Fruit fly (Drosophila melanogaster) whole organism, embryonic: ENCODE data around the gene awd.

Experiments
- B-H1 ChIP-seq: fragments of 200-800 bp; sonication (Bioruptor generic); IDR thresholded peaks from 3 replicates; pipeline ENCODE4 v1.3.6; 2022; ENCODE audit warnings: missing biosample characterization, missing genetic modification characterization
- Bgb ChIP-seq: fragments of 200-800 bp; sonication (Bioruptor generic); IDR thresholded peaks from 2 replicates; pipeline ENCODE4 v1.3.6; 2022; ENCODE audit warnings: missing biosample characterization, missing genetic modification characterization; ENCODE audit not compliant: partially characterized antibody
- BtbVII ChIP-seq: fragments of 200-800 bp; sonication (Bioruptor generic); optimal IDR thresholded peaks from 3 replicates; lab custom pipeline; 2017; ENCODE audit warnings: missing biosample characterization, mild to moderate bottlenecking, missing genetic modification characterization
- CG10543 ChIP-seq: fragments of 200-800 bp; sonication (Bioruptor generic); optimal IDR thresholded peaks from 3 replicates; lab custom pipeline; 2017; ENCODE audit warnings: missing biosample characterization, mild to moderate bottlenecking, missing genetic modification characterization, moderate library complexity
- CG14860 ChIP-seq: fragments of 200-800 bp; sonication (Bioruptor generic); IDR thresholded peaks from 3 replicates; pipeline ENCODE4 v1.3.6; 2022; ENCODE audit warnings: missing biosample characterization, missing genetic modification characterization; ENCODE audit not compliant: partially characterized antibody
- CG1603 ChIP-seq: fragments of 200-800 bp; sonication (Bioruptor generic); optimal IDR thresholded peaks from 2 replicates; lab custom pipeline; 2019; ENCODE audit warnings: missing biosample characterization, mild to moderate bottlenecking, missing genetic modification characterization, moderate library complexity
- CG18619 ChIP-seq: fragments of 200-800 bp; sonication (Bioruptor generic); optimal IDR thresholded peaks from 3 replicates; lab custom pipeline; 2017; ENCODE audit warnings: missing biosample characterization, mild to moderate bottlenecking, missing genetic modification characterization
- CG2889 ChIP-seq: fragments of 200-800 bp; sonication (Bioruptor generic); IDR thresholded peaks from 3 replicates; pipeline ENCODE4 v1.3.6; 2022; ENCODE audit warnings: missing biosample characterization, missing genetic modification characterization
- CG3163 ChIP-seq: fragments of 200-800 bp; sonication (Bioruptor generic); optimal IDR thresholded peaks from 3 replicates; lab custom pipeline; 2016; ENCODE audit warnings: missing biosample characterization, missing genetic modification characterization
- CG3847 ChIP-seq: fragments of 200-800 bp; sonication (Bioruptor generic); IDR thresholded peaks from 2 replicates; pipeline ENCODE4 v1.3.6; 2022; ENCODE audit warnings: missing biosample characterization, missing genetic modification characterization
- CG4424 ChIP-seq: fragments of 200-800 bp; sonication (Bioruptor generic); optimal IDR thresholded peaks from 3 replicates; lab custom pipeline; 2016; ENCODE audit warnings: missing biosample characterization, missing genetic modification characterization
- CG4820 ChIP-seq: fragments of 200-800 bp; sonication (Bioruptor generic); optimal IDR thresholded peaks from 3 replicates; lab custom pipeline; 2016; ENCODE audit warnings: missing biosample characterization, missing genetic modification characterization
- CG6272 ChIP-seq: fragments of 200-800 bp; sonication (Bioruptor generic); IDR thresholded peaks from 2 replicates; pipeline ENCODE4 v1.3.6; 2022; ENCODE audit warnings: missing biosample characterization, missing genetic modification characterization
- CG6854 ChIP-seq: fragments of 200-800 bp; sonication (Bioruptor generic); optimal IDR thresholded peaks from 3 replicates; lab custom pipeline; 2017; ENCODE audit warnings: missing biosample characterization, mild to moderate bottlenecking, missing genetic modification characterization
- CG7928 ChIP-seq: fragments of 200-800 bp; sonication (Bioruptor generic); optimal IDR thresholded peaks from 2 replicates; lab custom pipeline; 2017; ENCODE audit warnings: missing biosample characterization, mild to moderate bottlenecking, missing genetic modification characterization
- CG9797 ChIP-seq: fragments of 200-800 bp; sonication (Bioruptor generic); optimal IDR thresholded peaks from 3 replicates; lab custom pipeline; 2018; ENCODE audit warnings: missing biosample characterization, mild to moderate bottlenecking, missing genetic modification characterization
- CTCF ChIP-seq: fragments of 200-800 bp; sonication (Bioruptor generic); optimal IDR thresholded peaks from 2 replicates; lab custom pipeline; 2017; ENCODE audit warnings: missing biosample characterization, mild to moderate bottlenecking, missing genetic modification characterization, moderate library complexity
- D19B ChIP-seq: fragments of 200-800 bp; sonication (Bioruptor generic); optimal IDR thresholded peaks from 2 replicates; lab custom pipeline; 2017; ENCODE audit warnings: missing biosample characterization, mild to moderate bottlenecking, missing genetic modification characterization
- E2f1 ChIP-seq: fragments of 200-800 bp; sonication (Bioruptor generic); IDR thresholded peaks from 2 replicates; pipeline ENCODE4 v1.3.6; 2022; ENCODE audit warnings: missing biosample characterization, missing genetic modification characterization
- Fer1 ChIP-seq: fragments of 200-800 bp; sonication (Bioruptor generic); optimal IDR thresholded peaks from 2 replicates; lab custom pipeline; 2017; ENCODE audit warnings: missing biosample characterization, mild to moderate bottlenecking, missing genetic modification characterization
- Fer3 ChIP-seq: fragments of 200-800 bp; sonication (Bioruptor generic); optimal IDR thresholded peaks from 2 replicates; lab custom pipeline; 2018; ENCODE audit warnings: missing biosample characterization, mild to moderate bottlenecking, missing genetic modification characterization, moderate library complexity
- GATAe ChIP-seq: fragments of 200-800 bp; sonication (Bioruptor generic); conservative IDR thresholded peaks from 2 replicates; pipeline ENCODE4 v1.3.6; 2022; ENCODE audit warnings: missing biosample characterization, missing genetic modification characterization
- HmgD ChIP-seq: fragments of 200-800 bp; sonication (Bioruptor generic); optimal IDR thresholded peaks from 3 replicates; lab custom pipeline; 2016; ENCODE audit warnings: missing biosample characterization, missing genetic modification characterization
- Nf-YA ChIP-seq: fragments of 200-800 bp; sonication (Bioruptor generic); IDR thresholded peaks from 2 replicates; pipeline ENCODE4 v1.3.6; 2022; ENCODE audit warnings: missing biosample characterization, missing genetic modification characterization
- Scr ChIP-seq: fragments of 200-800 bp; sonication (Bioruptor generic); IDR thresholded peaks from 2 replicates; pipeline ENCODE4 v1.3.6; 2022; ENCODE audit warnings: missing biosample characterization, missing genetic modification characterization; ENCODE audit not compliant: partially characterized antibody
- Sox102F ChIP-seq: fragments of 200-800 bp; sonication (Bioruptor generic); optimal IDR thresholded peaks from 2 replicates; lab custom pipeline; 2018; ENCODE audit warnings: missing biosample characterization, mild to moderate bottlenecking, missing genetic modification characterization, moderate library complexity
- Spps ChIP-seq: fragments of 200-800 bp; sonication (Bioruptor generic); optimal IDR thresholded peaks from 2 replicates; lab custom pipeline; 2018; ENCODE audit warnings: missing biosample characterization, mild to moderate bottlenecking, missing genetic modification characterization
- Tbp ChIP-seq: fragments of >200 bp; optimal IDR thresholded peaks from 2 replicates; lab custom pipeline; 2018; ENCODE audit warnings: missing biosample characterization, missing genetic modification characterization
- amos ChIP-seq: fragments of 200-800 bp; sonication (Bioruptor generic); IDR thresholded peaks from 2 replicates; pipeline ENCODE4 v1.3.6; 2022; ENCODE audit warnings: missing biosample characterization, missing genetic modification characterization; ENCODE audit not compliant: partially characterized antibody
- ase ChIP-seq: fragments of 200-800 bp; sonication (Bioruptor generic); IDR thresholded peaks from 3 replicates; pipeline ENCODE4 v1.3.6; 2022; ENCODE audit warnings: missing biosample characterization, missing genetic modification characterization
- bbx ChIP-seq: fragments of 200-800 bp; sonication (Bioruptor generic); IDR thresholded peaks from 2 replicates; pipeline ENCODE4 v1.3.6; 2022; ENCODE audit warnings: missing biosample characterization, missing genetic modification characterization; ENCODE audit not compliant: partially characterized antibody
- chn ChIP-seq: fragments of 200-800 bp; sonication (Bioruptor generic); optimal IDR thresholded peaks from 2 replicates; lab custom pipeline; 2016; ENCODE audit warnings: missing biosample characterization, missing genetic modification characterization
- en ChIP-seq: fragments of 200-800 bp; sonication (Bioruptor generic); optimal IDR thresholded peaks from 2 replicates; lab custom pipeline; 2016; ENCODE audit warnings: missing biosample characterization, missing genetic modification characterization
- gem ChIP-seq: fragments of 200-800 bp; sonication (Bioruptor generic); optimal IDR thresholded peaks from 2 replicates; lab custom pipeline; 2019; ENCODE audit warnings: missing biosample characterization, mild to moderate bottlenecking, missing genetic modification characterization, moderate library complexity
- gsb ChIP-seq: fragments of 200-800 bp; sonication (Bioruptor generic); IDR thresholded peaks from 2 replicates; pipeline ENCODE4 v1.3.6; 2022; ENCODE audit warnings: missing biosample characterization, missing genetic modification characterization
- hb ChIP-seq: fragments of 200-800 bp; sonication (Bioruptor generic); IDR thresholded peaks from 3 replicates; pipeline ENCODE4 v1.3.6; 2022; ENCODE audit warnings: missing biosample characterization, missing genetic modification characterization; ENCODE audit not compliant: partially characterized antibody
- her ChIP-seq: fragments of 200-800 bp; sonication (Bioruptor generic); optimal IDR thresholded peaks from 2 replicates; lab custom pipeline; 2016; ENCODE audit warnings: missing biosample characterization, missing genetic modification characterization
- ind ChIP-seq: fragments of 200-800 bp; sonication (Bioruptor generic); optimal IDR thresholded peaks from 3 replicates; lab custom pipeline; 2016; ENCODE audit warnings: missing biosample characterization, missing genetic modification characterization
- insv ChIP-seq, 2 experiments: fragments of 200-800 bp; sonication (Bioruptor generic); optimal IDR thresholded peaks; 3 replicates each; lab custom pipeline; 2016 to 2018; ENCODE audit warnings: missing biosample characterization in 2 of 2, missing genetic modification characterization in 2 of 2
- kay ChIP-seq: fragments of 200-800 bp; sonication (Bioruptor generic); optimal IDR thresholded peaks from 2 replicates; lab custom pipeline; 2016; ENCODE audit warnings: missing biosample characterization, missing genetic modification characterization
- pan ChIP-seq, 4 experiments: fragments of >200 bp in 3 of 4; fragments of 200-800 bp in 1 of 4; sonication (Bioruptor generic) in 1 of 4; optimal IDR thresholded peaks in 3 of 4; IDR thresholded peaks in 1 of 4; 2 replicates each; pipeline versions ENCODE4 v1.3.6 to Lab custom; 2017 to 2022; ENCODE audit warnings: missing biosample characterization in 2 of 4, missing genetic modification characterization in 2 of 4, mixed read lengths in 1 of 4
- seq ChIP-seq: fragments of 200-800 bp; sonication (Bioruptor generic); IDR thresholded peaks from 2 replicates; pipeline ENCODE4 v1.3.6; 2022; ENCODE audit warnings: missing biosample characterization, missing genetic modification characterization
- sisA ChIP-seq: fragments of 200-800 bp; sonication (Bioruptor generic); IDR thresholded peaks from 2 replicates; pipeline ENCODE4 v1.3.6; 2022; ENCODE audit warnings: missing biosample characterization, missing genetic modification characterization
- sna ChIP-seq: fragments of 200-800 bp; sonication (Bioruptor generic); IDR thresholded peaks from 2 replicates; pipeline ENCODE4 v1.3.6; 2022; ENCODE audit warnings: missing biosample characterization, missing genetic modification characterization; ENCODE audit not compliant: partially characterized antibody
- sqz ChIP-seq: fragments of 200-800 bp; sonication (Bioruptor generic); optimal IDR thresholded peaks from 3 replicates; lab custom pipeline; 2018; ENCODE audit warnings: missing biosample characterization, mild to moderate bottlenecking, missing genetic modification characterization
- ssp ChIP-seq: fragments of 200-800 bp; sonication (Bioruptor generic); IDR thresholded peaks from 2 replicates; pipeline ENCODE4 v1.3.6; 2022; ENCODE audit warnings: missing biosample characterization, missing genetic modification characterization
- tin ChIP-seq: fragments of 200-800 bp; sonication (Bioruptor generic); optimal IDR thresholded peaks from 3 replicates; lab custom pipeline; 2016; ENCODE audit warnings: missing biosample characterization, missing genetic modification characterization
- tll ChIP-seq, 2 experiments: fragments of 200-800 bp in 1 of 2; fragments of >200 bp in 1 of 2; sonication (Bioruptor generic) in 1 of 2; optimal IDR thresholded peaks; 2 replicates each; lab custom pipeline; 2017 to 2019; ENCODE audit warnings: missing biosample characterization in 2 of 2, missing genetic modification characterization in 2 of 2, mild to moderate bottlenecking in 1 of 2, moderate library complexity in 1 of 2
- trh ChIP-seq: fragments of 200-800 bp; sonication (Bioruptor generic); optimal IDR thresholded peaks from 2 replicates; lab custom pipeline; 2016; ENCODE audit warnings: missing biosample characterization, missing genetic modification characterization

The awd gene

dm6 chr3R:31748093-31748996 is 2.5 kb upstream of the awd start (continued):
- TF ChIP-seq bbx: no peak
- TF ChIP-seq CG7928 (GFP tag; lab: Kevin White, UChicago): no peak
- no peak for TF ChIP-seq Bgb (GFP tag; lab: Robert Waterston, UW)
- no peak for TF ChIP-seq CG2889 (GFP tag; lab: Robert Waterston, UW)
- TF ChIP-seq en (GFP tag; lab: Kevin White, UChicago): no peak
- no peak for TF ChIP-seq amos (GFP tag; lab: Robert Waterston, UW)
- TF ChIP-seq CG4424 (GFP tag; lab: Kevin White, UChicago): no peak
- TF ChIP-seq CG18619 (GFP tag; lab: Kevin White, UChicago): no peak
- no peak for TF ChIP-seq BtbVII
- TF ChIP-seq tll (GFP tag; optimal IDR thresholded peaks at IDR 0.05; lab: Kevin White, UChicago): peak in 1 of 2 experiments; percentile 77
- no peak for TF ChIP-seq pan (optimal IDR thresholded peaks at IDR 0.05; lab: Kevin White, UChicago)
- no peak for TF ChIP-seq pan (GFP tag; optimal IDR thresholded peaks at IDR 0.05 in 1 of 2, IDR thresholded peaks at IDR 0.05 in 1 of 2)
- TF ChIP-seq Tbp (GFP tag; lab: Kevin White, UChicago): no peak
- no peak for TF ChIP-seq CG14860 (GFP tag; lab: Robert Waterston, UW)
- no peak for TF ChIP-seq CTCF (GFP tag; lab: Kevin White, UChicago)
- TF ChIP-seq gsb (GFP tag; lab: Robert Waterston, UW): no peak
- TF ChIP-seq GATAe (GFP tag; lab: Robert Waterston, UW): no peak
- peak; percentile 30 for TF ChIP-seq CG1603 (tag; lab: Kevin White, UChicago)
- peak; percentile 7 for TF ChIP-seq chn (GFP tag; lab: Kevin White, UChicago)
- no peak for TF ChIP-seq ssp (GFP tag; lab: Robert Waterston, UW)
- no peak for TF ChIP-seq ase
- no peak for TF ChIP-seq hb
- TF ChIP-seq Fer1 (GFP tag; lab: Kevin White, UChicago): peak; percentile 60
- peak in 1 of 2 experiments; percentile 13 for TF ChIP-seq insv (GFP tag; optimal IDR thresholded peaks at IDR 0.05; lab: Kevin White, UChicago)
- no peak for TF ChIP-seq tin (GFP tag; lab: Kevin White, UChicago)
- TF ChIP-seq Fer3 (tag; lab: Kevin White, UChicago): no peak
- TF ChIP-seq Sox102F (GFP tag; lab: Kevin White, UChicago): no peak
- no peak for TF ChIP-seq HmgD
- no peak for TF ChIP-seq Nf-YA (GFP tag; lab: Robert Waterston, UW)
- no peak for TF ChIP-seq CG9797 (GFP tag; lab: Kevin White, UChicago)
- TF ChIP-seq her (GFP tag; lab: Kevin White, UChicago): peak; percentile 7
- no peak for TF ChIP-seq trh
- TF ChIP-seq kay (GFP tag; lab: Kevin White, UChicago): no peak
- TF ChIP-seq CG4820 (GFP tag; lab: Kevin White, UChicago): no peak
- no peak for TF ChIP-seq sqz (GFP tag; lab: Kevin White, UChicago)
- TF ChIP-seq sna: no peak
- peak; percentile 77 for TF ChIP-seq CG10543 (GFP tag; lab: Kevin White, UChicago)
- no peak for TF ChIP-seq sisA
- TF ChIP-seq CG6272: no peak
- TF ChIP-seq CG6854 (GFP tag; lab: Kevin White, UChicago): no peak
- TF ChIP-seq E2f1 (GFP tag; lab: Robert Waterston, UW): no peak
- no peak for TF ChIP-seq CG3163 (GFP tag; lab: Kevin White, UChicago)
- TF ChIP-seq seq (GFP tag; lab: Robert Waterston, UW): no peak
- no peak for TF ChIP-seq ind
- no peak for TF ChIP-seq B-H1 (GFP tag; lab: Robert Waterston, UW)
- TF ChIP-seq Spps (tag; lab: Kevin White, UChicago): no peak
- TF ChIP-seq Scr (GFP tag; lab: Robert Waterston, UW): no peak
- TF ChIP-seq D19B (GFP tag; lab: Kevin White, UChicago): no peak
- TF ChIP-seq CG3847 (GFP tag; lab: Robert Waterston, UW): no peak
- no peak for TF ChIP-seq gem (tag; lab: Kevin White, UChicago)
